Worm (Caenorhabditis elegans) whole organism, L3 larva: Measurements from ENCODE around the gene F44E2.10.

Experiments
- R02D3.7 ChIP-seq: fragments of 150-350 bp; optimal IDR thresholded peaks from 2 replicates; lab custom pipeline; 2014; ENCODE audit warnings: missing biosample characterization, missing genetic modification characterization
- ZK546.5 ChIP-seq: sonication (generic microtip); optimal IDR thresholded peaks from 2 replicates; lab custom pipeline; 2017; ENCODE audit warnings: missing biosample characterization, missing genetic modification characterization
- ama-1 ChIP-seq: fragments of 150-350 bp; optimal IDR thresholded peaks from 2 replicates; lab custom pipeline; 2018
- ceh-16 ChIP-seq: sonication (generic microtip); optimal IDR thresholded peaks from 2 replicates; lab custom pipeline; 2017; ENCODE audit warnings: missing biosample characterization, missing genetic modification characterization
- ceh-82 ChIP-seq: fragments of 150-350 bp; optimal IDR thresholded peaks from 2 replicates; lab custom pipeline; 2014; ENCODE audit warnings: missing biosample characterization, missing genetic modification characterization
- ceh-9 ChIP-seq: sonication (generic microtip); optimal IDR thresholded peaks from 2 replicates; lab custom pipeline; 2018; ENCODE audit warnings: missing biosample characterization, missing genetic modification characterization
- daf-12 ChIP-seq: fragments of 150-350 bp; optimal IDR thresholded peaks from 2 replicates; lab custom pipeline; 2014; ENCODE audit warnings: missing biosample characterization, missing genetic modification reagents, missing genetic modification characterization
- egl-27 ChIP-seq: sonication (generic microtip); optimal IDR thresholded peaks from 4 replicates; lab custom pipeline; 2017; ENCODE audit warnings: missing biosample characterization, missing genetic modification reagents, missing genetic modification characterization
- egl-5 ChIP-seq: fragments of 150-350 bp; optimal IDR thresholded peaks from 2 replicates; lab custom pipeline; 2017; ENCODE audit warnings: missing biosample characterization, missing genetic modification reagents, missing genetic modification characterization, inconsistent platforms
- elt-1 ChIP-seq: fragments of 150-350 bp; optimal IDR thresholded peaks from 2 replicates; lab custom pipeline; 2014; ENCODE audit warnings: missing biosample characterization, missing genetic modification characterization
- elt-2 ChIP-seq: sonication (generic microtip); optimal IDR thresholded peaks from 2 replicates; lab custom pipeline; 2016; ENCODE audit warnings: missing genetic modification reagents, mild to moderate bottlenecking, missing genetic modification characterization, missing compliant biosample characterization
- elt-3 ChIP-seq, 3 experiments: fragments of 150-350 bp in 1 of 3; sonication (generic microtip) in 2 of 3; optimal IDR thresholded peaks; 2 replicates in 2 of 3; 4 replicates in 1 of 3; lab custom pipeline; 2014 to 2017; ENCODE audit warnings: missing biosample characterization in 3 of 3, missing genetic modification characterization in 3 of 3
- eor-1 ChIP-seq, 2 experiments: fragments of 150-350 bp; optimal IDR thresholded peaks; 2 replicates each; lab custom pipeline; 2014 to 2018; ENCODE audit warnings: missing biosample characterization in 2 of 2, missing genetic modification characterization in 2 of 2
- fkh-10 ChIP-seq: sonication (generic microtip); optimal IDR thresholded peaks from 2 replicates; lab custom pipeline; 2017; ENCODE audit warnings: missing biosample characterization, missing genetic modification reagents, missing genetic modification characterization
- fkh-2 ChIP-seq: fragments of 150-350 bp; optimal IDR thresholded peaks from 2 replicates; lab custom pipeline; 2014; ENCODE audit warnings: missing biosample characterization, missing genetic modification reagents, missing genetic modification characterization
- fos-1 ChIP-seq: fragments of 150-350 bp; optimal IDR thresholded peaks from 2 replicates; lab custom pipeline; 2014; ENCODE audit warnings: missing biosample characterization, missing genetic modification characterization
- hmg-11 ChIP-seq: sonication (generic microtip); optimal IDR thresholded peaks from 2 replicates; lab custom pipeline; 2016; ENCODE audit warnings: missing genetic modification characterization, missing compliant biosample characterization
- jun-1 ChIP-seq: fragments of 150-350 bp; optimal IDR thresholded peaks from 2 replicates; lab custom pipeline; 2014; ENCODE audit warnings: missing biosample characterization, missing genetic modification reagents, missing genetic modification characterization
- lin-15B ChIP-seq: fragments of 150-350 bp; optimal IDR thresholded peaks from 2 replicates; lab custom pipeline; 2014; ENCODE audit warnings: missing biosample characterization, missing genetic modification characterization
- lin-39 ChIP-seq: fragments of 150-350 bp; optimal IDR thresholded peaks from 2 replicates; lab custom pipeline; 2018; ENCODE audit warnings: missing biosample characterization, missing genetic modification reagents, missing genetic modification characterization
- lsy-12 ChIP-seq: sonication (generic microtip); optimal IDR thresholded peaks from 2 replicates; lab custom pipeline; 2016; ENCODE audit warnings: mild to moderate bottlenecking, missing genetic modification characterization, missing compliant biosample characterization
- mdl-1 ChIP-seq: fragments of 150-350 bp; optimal IDR thresholded peaks from 2 replicates; lab custom pipeline; 2014; ENCODE audit warnings: missing biosample characterization, missing genetic modification characterization
- mml-1 ChIP-seq: fragments of 150-350 bp; sonication (generic microtip); optimal IDR thresholded peaks from 3 replicates; lab custom pipeline; 2014; ENCODE audit warnings: missing biosample characterization, missing genetic modification characterization
- nfya-1 ChIP-seq: sonication (generic microtip); optimal IDR thresholded peaks from 2 replicates; lab custom pipeline; 2017; ENCODE audit warnings: missing genetic modification characterization, mild to moderate bottlenecking, missing compliant biosample characterization, antibody characterized with exemption, moderate library complexity; ENCODE audit not compliant: insufficient read depth
- nhr-11 ChIP-seq: fragments of 150-350 bp; optimal IDR thresholded peaks from 2 replicates; lab custom pipeline; 2014; ENCODE audit warnings: missing biosample characterization, missing genetic modification characterization
- nhr-12 ChIP-seq: fragments of 150-350 bp; optimal IDR thresholded peaks from 2 replicates; lab custom pipeline; 2014; ENCODE audit warnings: missing biosample characterization, missing genetic modification characterization
- nhr-237 ChIP-seq: fragments of 150-350 bp; optimal IDR thresholded peaks from 2 replicates; lab custom pipeline; 2014; ENCODE audit warnings: missing biosample characterization, missing genetic modification characterization
- nhr-25 ChIP-seq: sonication (generic microtip); optimal IDR thresholded peaks from 2 replicates; lab custom pipeline; 2017; ENCODE audit warnings: missing biosample characterization, missing genetic modification characterization
- nhr-28 ChIP-seq: fragments of 150-350 bp; optimal IDR thresholded peaks from 2 replicates; lab custom pipeline; 2014; ENCODE audit warnings: missing biosample characterization, missing genetic modification characterization
- nhr-43 ChIP-seq: sonication (generic microtip); optimal IDR thresholded peaks from 2 replicates; lab custom pipeline; 2016; ENCODE audit warnings: mild to moderate bottlenecking, missing genetic modification characterization, missing compliant biosample characterization; ENCODE audit not compliant: poor library complexity, severe bottlenecking
- nhr-67 ChIP-seq: fragments of 150-350 bp; optimal IDR thresholded peaks from 2 replicates; lab custom pipeline; 2014; ENCODE audit warnings: missing biosample characterization, missing genetic modification characterization
- nhr-76 ChIP-seq: fragments of 150-350 bp; sonication (generic microtip); optimal IDR thresholded peaks from 5 replicates; lab custom pipeline; 2014; ENCODE audit warnings: missing biosample characterization, missing genetic modification characterization
- nhr-77 ChIP-seq: fragments of 150-350 bp; optimal IDR thresholded peaks from 2 replicates; lab custom pipeline; 2014; ENCODE audit warnings: missing biosample characterization, missing genetic modification characterization
- pha-4 ChIP-seq: fragments of 150-350 bp; optimal IDR thresholded peaks from 2 replicates; lab custom pipeline; 2014; ENCODE audit warnings: missing biosample characterization, missing genetic modification reagents, missing genetic modification characterization
- pqm-1 ChIP-seq: fragments of 150-350 bp; optimal IDR thresholded peaks from 2 replicates; lab custom pipeline; 2017; ENCODE audit warnings: missing biosample characterization, missing genetic modification characterization, inconsistent platforms
- sea-2 ChIP-seq: fragments of 150-350 bp; sonication (generic microtip); optimal IDR thresholded peaks from 4 replicates; lab custom pipeline; 2014; ENCODE audit warnings: missing biosample characterization, missing genetic modification reagents, missing genetic modification characterization
- skn-1 ChIP-seq: fragments of 150-350 bp; optimal IDR thresholded peaks from 2 replicates; lab custom pipeline; 2014; ENCODE audit warnings: missing biosample characterization, missing genetic modification characterization
- snpc-4 ChIP-seq: fragments of 150-350 bp; optimal IDR thresholded peaks from 2 replicates; lab custom pipeline; 2014; ENCODE audit warnings: missing biosample characterization, missing genetic modification characterization
- tbx-2 ChIP-seq: sonication (generic microtip); optimal IDR thresholded peaks from 2 replicates; lab custom pipeline; 2016; ENCODE audit warnings: mild to moderate bottlenecking, missing genetic modification characterization, missing compliant biosample characterization
- unc-39 ChIP-seq: sonication (generic microtip); optimal IDR thresholded peaks from 4 replicates; lab custom pipeline; 2017; ENCODE audit warnings: missing biosample characterization, missing genetic modification characterization
- unc-62 ChIP-seq: fragments of 150-350 bp; sonication (generic microtip); optimal IDR thresholded peaks from 4 replicates; lab custom pipeline; 2014; ENCODE audit warnings: missing biosample characterization, missing genetic modification reagents, missing genetic modification characterization
- zag-1 ChIP-seq: fragments of 150-350 bp; optimal IDR thresholded peaks from 2 replicates; lab custom pipeline; 2014; ENCODE audit warnings: missing biosample characterization, missing genetic modification characterization
- ztf-11 ChIP-seq: fragments of 150-350 bp; optimal IDR thresholded peaks from 2 replicates; lab custom pipeline; 2014; ENCODE audit warnings: missing biosample characterization, missing genetic modification characterization

F44E2.10 gene

ce11 chrIII:8788690-8789089 is 42.2 kb downstream of the F44E2.10 start:
- peak; percentile 17 for TF ChIP-seq lin-15B (tag; lab: Kevin White, UChicago)
- TF ChIP-seq egl-5 (tag; lab: Kevin White, UChicago), result peak; percentile 32
- TF ChIP-seq elt-3 (tag; optimal IDR thresholded peaks at IDR 0.05; lab: Kevin White, UChicago), result no peak
- TF ChIP-seq eor-1 (tag; optimal IDR thresholded peaks at IDR 0.05; lab: Kevin White, UChicago), result no peak
- TF ChIP-seq skn-1, result no peak
- peak; percentile 73 for TF ChIP-seq lin-39
- TF ChIP-seq hmg-11 (tag; lab: Kevin White, UChicago), result peak; percentile 40
- TF ChIP-seq nfya-1 (tag; lab: Kevin White, UChicago), result peak; percentile 25

DNA sequence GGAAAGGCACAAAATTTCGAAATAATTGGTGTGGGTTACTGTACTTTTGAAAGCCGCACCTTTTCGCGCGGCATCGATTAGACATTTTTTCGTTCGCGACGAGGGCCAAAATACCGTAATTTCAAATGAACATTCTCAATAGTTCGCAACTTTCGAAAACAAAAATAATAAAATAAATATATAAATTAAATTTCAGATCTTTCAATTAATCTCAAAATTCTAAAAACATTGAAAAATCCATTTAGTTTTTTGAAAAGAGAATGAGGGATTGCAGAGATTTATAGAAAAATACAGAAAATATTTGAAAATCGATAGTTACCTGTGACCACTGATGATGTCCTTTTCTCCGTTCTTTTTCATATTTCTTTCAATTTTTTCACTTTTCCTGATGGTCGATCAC is 44.8 kb downstream of the F44E2.10 start, which contains the start of gene K02D10.8:
Gene K02D10.8, plus strand, starts transcription at position 301 of the 400 bp plus-strand sequence.
- TF ChIP-seq ceh-82, result no peak
- no peak for TF ChIP-seq nhr-237
- no peak for TF ChIP-seq pqm-1 (tag; lab: Kevin White, UChicago)
- TF ChIP-seq ZK546.5 (tag; lab: Kevin White, UChicago), result no peak
- no peak for TF ChIP-seq unc-39 (tag; lab: Kevin White, UChicago)
- TF ChIP-seq zag-1 (tag; lab: Kevin White, UChicago), result no peak
- no peak for TF ChIP-seq lin-15B (tag; lab: Kevin White, UChicago)
- TF ChIP-seq nhr-67 (tag; lab: Kevin White, UChicago), result no peak
- TF ChIP-seq lsy-12 (tag; lab: Kevin White, UChicago), result no peak
- no peak for TF ChIP-seq fkh-2 (tag; lab: Kevin White, UChicago)
- TF ChIP-seq nhr-43, result no peak
- no peak for TF ChIP-seq pha-4 (tag; lab: Kevin White, UChicago)
- no peak for TF ChIP-seq mdl-1 (tag; lab: Kevin White, UChicago)
- no peak for TF ChIP-seq eor-1 (tag; optimal IDR thresholded peaks at IDR 0.05; lab: Kevin White, UChicago)
- no peak for TF ChIP-seq fos-1
- TF ChIP-seq lin-39, result no peak
- TF ChIP-seq elt-2 (tag; lab: Kevin White, UChicago), result no peak

DNA sequence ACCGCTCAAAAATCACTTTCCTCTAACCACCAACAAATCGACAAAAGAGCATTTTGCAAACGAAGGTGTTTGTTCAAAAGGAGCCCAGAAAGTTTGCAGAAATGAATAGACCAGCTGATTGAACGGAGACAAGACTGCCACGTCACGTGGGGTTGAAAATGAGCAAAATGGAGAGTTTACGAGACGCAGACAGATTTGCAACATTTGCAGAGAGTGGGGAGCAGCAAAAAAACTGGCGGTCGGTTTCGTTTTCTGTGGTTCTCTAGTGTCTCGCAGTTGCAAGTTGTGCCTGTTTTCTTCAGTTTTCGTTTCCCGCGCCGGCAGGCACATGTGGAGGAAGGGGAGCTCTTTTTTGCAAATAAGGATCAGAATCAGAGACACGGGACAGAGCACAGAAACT is 45.5 kb downstream of the F44E2.10 start:
- TF ChIP-seq elt-1 (tag; lab: Kevin White, UChicago) (no peak), ceh-9 (no peak), elt-2 (tag; lab: Kevin White, UChicago) (peak; percentile 28), nhr-43 (no peak), ceh-82 (no peak), egl-27 (tag; lab: Kevin White, UChicago) (no peak), eor-1 (tag; optimal IDR thresholded peaks at IDR 0.05; lab: Kevin White, UChicago) (no peak), jun-1 (tag; lab: Kevin White, UChicago) (peak; percentile 69), zag-1 (tag; lab: Kevin White, UChicago) (no peak), pha-4 (tag; lab: Kevin White, UChicago) (peak; percentile 96), pqm-1 (tag; lab: Kevin White, UChicago) (peak; percentile 36), lin-39 (peak; percentile 80), lin-15B (tag; lab: Kevin White, UChicago) (peak; percentile 27), daf-12 (tag; lab: Kevin White, UChicago) (no peak), nhr-28 (tag; lab: Kevin White, UChicago) (no peak), skn-1 (no peak), nhr-76 (tag; lab: Kevin White, UChicago) (no peak), mml-1 (no peak), ztf-11 (tag; lab: Kevin White, UChicago) (no peak), hmg-11 (tag; lab: Kevin White, UChicago) (no peak), ama-1 (lab: Kevin White, UChicago) (no peak), fos-1 (no peak), egl-5 (tag; lab: Kevin White, UChicago) (no peak), nhr-25 (tag; lab: Kevin White, UChicago) (no peak), R02D3.7 (tag; lab: Kevin White, UChicago) (no peak), tbx-2 (tag; lab: Kevin White, UChicago) (no peak), nhr-67 (tag; lab: Kevin White, UChicago) (no peak), lsy-12 (tag; lab: Kevin White, UChicago) (no peak), snpc-4 (no peak), sea-2 (GFP tag; lab: Kevin White, UChicago) (no peak), unc-62 (GFP tag; lab: Kevin White, UChicago) (no peak), nhr-11 (tag; lab: Kevin White, UChicago) (peak; percentile 36), fkh-10 (no peak), nhr-12 (tag; lab: Kevin White, UChicago) (no peak), nhr-77 (tag; lab: Kevin White, UChicago) (no peak), mdl-1 (tag; lab: Kevin White, UChicago) (peak; percentile 71), nfya-1 (tag; lab: Kevin White, UChicago) (peak; percentile 64), ceh-16 (tag; lab: Kevin White, UChicago) (no peak)
